Worm (Caenorhabditis elegans): ENCODE measurements around the gene F41B4.3.

F41B4.3 gene

DNA sequence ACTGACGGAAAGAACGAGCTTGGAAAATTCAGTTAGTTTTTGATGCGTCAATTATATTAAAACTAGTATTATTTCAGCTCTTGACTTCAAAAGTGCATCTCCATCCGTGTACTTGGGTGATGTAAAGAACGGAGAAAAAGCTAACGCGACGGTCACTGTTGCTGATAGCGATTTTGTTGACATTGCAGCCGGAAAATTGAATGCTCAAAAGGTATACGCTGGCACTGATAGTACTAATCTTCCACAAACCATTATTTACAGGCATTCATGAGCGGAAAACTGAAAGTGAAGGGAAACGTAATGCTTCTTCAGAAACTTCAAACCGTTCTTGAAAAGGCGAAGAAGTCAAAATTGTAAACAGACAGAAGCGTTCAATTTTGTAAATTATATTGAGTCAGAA is 16.3 kb downstream of the F41B4.3 start:
- TF ChIP-seq blmp-1 (tag; optimal IDR thresholded peaks at IDR 0.05) (no peak), egl-13 (tag; optimal IDR thresholded peaks at IDR 0.05) (no peak), lin-13 (GFP tag; optimal IDR thresholded peaks at IDR 0.05) (no peak)

- no peak for TF ChIP-seq C04F5.9 (tag; optimal IDR thresholded peaks at IDR 0.05)
- no peak for TF ChIP-seq efl-1 (optimal IDR thresholded peaks at IDR 0.05)
- TF ChIP-seq efl-1 (GFP tag; optimal IDR thresholded peaks at IDR 0.05 in 1 of 2): peak in 1 of 2 experiments; percentile 43
- TF ChIP-seq F16B12.6 (tag; optimal IDR thresholded peaks at IDR 0.05): no peak
- TF ChIP-seq hlh-4 (tag; optimal IDR thresholded peaks at IDR 0.05): no peak
- no peak for TF ChIP-seq pqm-1 (tag; optimal IDR thresholded peaks at IDR 0.05)
- TF ChIP-seq tlp-1 (tag; optimal IDR thresholded peaks at IDR 0.05): no peak
Observed at ce11 chrX:6819135-6819534, 16.8 kb downstream of the F41B4.3 start.

DNA sequence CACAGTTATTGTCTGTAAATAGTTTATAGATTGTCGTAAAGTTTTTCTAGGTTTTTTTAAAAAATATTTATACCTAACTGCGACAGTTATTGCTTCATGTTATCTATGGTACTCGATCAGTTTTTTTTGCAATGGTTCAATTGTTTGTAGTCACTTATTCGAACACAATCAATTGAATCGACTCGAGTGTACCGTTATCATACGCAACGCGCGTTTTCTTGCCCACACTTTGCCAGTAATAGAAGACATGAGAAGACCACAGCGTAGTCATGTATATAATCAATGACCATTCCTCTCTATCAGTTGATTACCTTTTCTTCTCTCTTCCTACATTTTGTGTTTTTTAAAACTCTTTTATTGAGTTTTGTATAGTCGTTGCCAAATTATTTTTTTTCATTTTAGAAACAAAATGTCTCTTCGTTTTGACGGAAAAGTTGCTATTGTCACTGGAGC is 17.9 kb downstream of the F41B4.3 start, which contains the start of gene dhs-28:
dhs-28 (plus strand) TSS at position 403 of the 453 bp plus-strand sequence.
- TF ChIP-seq ama-1 (optimal IDR thresholded peaks at IDR 0.05) (peak; percentile 11), lsy-2 (tag; optimal IDR thresholded peaks at IDR 0.05) (no peak), nhr-90 (tag; optimal IDR thresholded peaks at IDR 0.05; ENCODE audit: poor library complexity) (no peak), nhr-84 (tag; optimal IDR thresholded peaks at IDR 0.05) (no peak), ceh-8 (GFP tag; optimal IDR thresholded peaks at IDR 0.05) (no peak), snu-23 (GFP tag; optimal IDR thresholded peaks at IDR 0.05) (peak; percentile 21), pag-3 (tag; optimal IDR thresholded peaks at IDR 0.05; ENCODE audit: borderline replicate concordance, insufficient read depth) (no peak), blmp-1 (tag; optimal IDR thresholded peaks at IDR 0.05) (no peak), lin-35 (GFP tag; optimal IDR thresholded peaks at IDR 0.05) (peak in 1 of 2 experiments; percentile 68), nhr-20 (tag; optimal IDR thresholded peaks at IDR 0.05) (peak; percentile 57), ceh-90 (tag; optimal IDR thresholded peaks at IDR 0.05) (no peak), efl-1 (optimal IDR thresholded peaks at IDR 0.05) (no peak), efl-1 (GFP tag; optimal IDR thresholded peaks at IDR 0.05 in 1 of 2) (peak in 1 of 2 experiments; percentile 17), elt-3 (tag; optimal IDR thresholded peaks at IDR 0.05) (peak in 3 of 6 experiments; percentile 17 to 71 (median 39)), unc-130 (tag; optimal IDR thresholded peaks at IDR 0.05) (no peak), lin-14 (GFP tag; optimal IDR thresholded peaks at IDR 0.05) (peak; percentile 18), lin-39 (tag; optimal IDR thresholded peaks at IDR 0.05) (no peak), nhr-71 (tag; optimal IDR thresholded peaks at IDR 0.05) (peak; percentile 6), sptf-1 (tag; optimal IDR thresholded peaks at IDR 0.05) (no peak), egl-13 (tag; optimal IDR thresholded peaks at IDR 0.05) (no peak), fkh-10 (GFP tag; optimal IDR thresholded peaks at IDR 0.05) (no peak), irx-1 (tag; optimal IDR thresholded peaks at IDR 0.05) (no peak), nhr-76 (tag; optimal IDR thresholded peaks at IDR 0.05) (no peak), C34B4.2 (tag; optimal IDR thresholded peaks at IDR 0.05) (no peak), sox-4 (tag; optimal IDR thresholded peaks at IDR 0.05) (no peak), nhr-19 (GFP tag; conservative IDR thresholded peaks at IDR 0.05) (peak; percentile 30), lin-15B (tag; optimal IDR thresholded peaks at IDR 0.05) (no peak), nhr-237 (tag; optimal IDR thresholded peaks at IDR 0.05) (no peak), C16A3.4 (tag; optimal IDR thresholded peaks at IDR 0.05) (no peak), elt-2 (tag; optimal IDR thresholded peaks at IDR 0.05) (peak; percentile 63)

DNA sequence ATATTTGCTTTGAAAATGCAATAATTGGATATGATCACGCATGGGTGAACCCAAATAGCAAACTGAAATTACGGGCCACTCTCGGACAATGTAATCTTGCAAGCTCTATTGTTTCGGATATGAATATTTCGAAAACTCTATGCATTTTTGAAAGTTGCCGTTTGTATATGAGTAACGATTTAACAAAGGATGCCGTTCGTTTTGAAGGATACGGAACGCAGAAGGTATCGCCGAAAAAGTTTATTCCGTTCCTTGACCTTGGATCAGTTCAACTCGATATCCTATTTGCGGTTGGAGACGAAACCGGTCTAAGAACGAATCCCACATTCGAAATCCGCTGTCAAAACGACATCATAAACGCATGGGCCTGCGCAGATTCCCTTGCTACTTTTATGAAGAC is 22.9 kb downstream of the F41B4.3 start:
- TF ChIP-seq unc-130 (tag; optimal IDR thresholded peaks at IDR 0.05) (no peak), mef-2 (tag; optimal IDR thresholded peaks at IDR 0.05) (no peak), C04F5.9 (tag; optimal IDR thresholded peaks at IDR 0.05) (no peak), hlh-4 (tag; optimal IDR thresholded peaks at IDR 0.05) (no peak), nhr-77 (tag; optimal IDR thresholded peaks at IDR 0.05) (no peak), mdl-1 (tag; optimal IDR thresholded peaks at IDR 0.05) (no peak), lin-13 (GFP tag; optimal IDR thresholded peaks at IDR 0.05) (no peak), ztf-4 (tag; optimal IDR thresholded peaks at IDR 0.05) (no peak), ceh-90 (tag; optimal IDR thresholded peaks at IDR 0.05) (no peak), ztf-11 (tag; optimal IDR thresholded peaks at IDR 0.05) (no peak), aly-2 (tag; optimal IDR thresholded peaks at IDR 0.05) (no peak), nhr-47 (tag; optimal IDR thresholded peaks at IDR 0.05) (no peak), blmp-1 (tag; optimal IDR thresholded peaks at IDR 0.05) (no peak), vab-15 (tag; optimal IDR thresholded peaks at IDR 0.05) (no peak), ces-1 (GFP tag; optimal IDR thresholded peaks at IDR 0.05) (no peak), nhr-12 (tag; optimal IDR thresholded peaks at IDR 0.05) (no peak)

All from whole organism, L1 larva.